Worm (Caenorhabditis elegans) whole organism, L4 larva: ENCODE results near the gene F20C5.7.

Experiments
- F10B5.3 ChIP-seq: sonication (generic microtip); optimal IDR thresholded peaks from 2 replicates; lab custom pipeline; 2016; ENCODE audit warnings: mild to moderate bottlenecking, missing genetic modification characterization, missing compliant biosample characterization
- F37D6.2 ChIP-seq: sonication (generic microtip); optimal IDR thresholded peaks from 2 replicates; lab custom pipeline; 2016; ENCODE audit warnings: mild to moderate bottlenecking, missing genetic modification characterization, missing compliant biosample characterization
- F44E2.7 ChIP-seq: fragments of 200-800 bp; sonication (Bioruptor generic); IDR thresholded peaks from 2 replicates; pipeline ENCODE4 v2.1.2; 2022; ENCODE audit warnings: missing genetic modification characterization, missing compliant biosample characterization
- T26A8.4 ChIP-seq: fragments of 200-800 bp; sonication (Bioruptor generic); IDR thresholded peaks from 2 replicates; pipeline ENCODE4 v1.3.6; 2022; ENCODE audit warnings: missing genetic modification characterization, missing compliant biosample characterization
- Y105C5A.15 ChIP-seq: fragments of 200-800 bp; sonication (Bioruptor generic); IDR thresholded peaks from 2 replicates; pipeline ENCODE4 v1.3.6; 2022; ENCODE audit warnings: missing genetic modification characterization, missing compliant biosample characterization
- ZK337.2 ChIP-seq: fragments of 200-800 bp; sonication (Bioruptor generic); IDR thresholded peaks from 2 replicates; pipeline ENCODE4 v1.3.6; 2022; ENCODE audit warnings: missing genetic modification reagents, missing genetic modification characterization, missing compliant biosample characterization
- ZK546.5 ChIP-seq, 2 experiments: sonication (generic microtip); optimal IDR thresholded peaks; 2 replicates each; lab custom pipeline; 2017; ENCODE audit warnings: missing biosample characterization in 2 of 2, missing genetic modification characterization in 2 of 2
- aha-1 ChIP-seq: fragments of 150-350 bp; peaks from one replicate; lab custom pipeline; 2014; ENCODE audit warnings: missing biosample characterization, missing genetic modification characterization
- ama-1 ChIP-seq: fragments of 150-350 bp; optimal IDR thresholded peaks from 2 replicates; lab custom pipeline; 2014; ENCODE audit warnings: inconsistent platforms, mixed read lengths
- attf-4 ChIP-seq: sonication (generic microtip); optimal IDR thresholded peaks from 3 replicates; lab custom pipeline; 2017; ENCODE audit warnings: missing biosample characterization, missing genetic modification characterization
- ceh-44 ChIP-seq: fragments of 200-800 bp; sonication (Bioruptor generic); IDR thresholded peaks from 2 replicates; pipeline ENCODE4 v1.3.6; 2022; ENCODE audit warnings: missing genetic modification reagents, missing genetic modification characterization, missing compliant biosample characterization
- ceh-82 ChIP-seq: sonication (generic microtip); optimal IDR thresholded peaks from 2 replicates; lab custom pipeline; 2017; ENCODE audit warnings: missing biosample characterization, missing genetic modification characterization
- ctbp-1 ChIP-seq: fragments of 200-800 bp; sonication (Bioruptor generic); IDR thresholded peaks from 2 replicates; pipeline ENCODE4 v1.3.6; 2022; ENCODE audit warnings: missing genetic modification reagents, missing genetic modification characterization, missing compliant biosample characterization
- dmd-8 ChIP-seq: fragments of 200-800 bp; sonication (Bioruptor generic); IDR thresholded peaks from 2 replicates; pipeline ENCODE4 v1.3.6; 2022; ENCODE audit warnings: missing genetic modification characterization, missing compliant biosample characterization
- dpl-1 ChIP-seq: fragments of 150-350 bp; optimal IDR thresholded peaks from 2 replicates; lab custom pipeline; 2014; ENCODE audit warnings: missing biosample characterization, missing genetic modification reagents, missing genetic modification characterization
- duxl-1 ChIP-seq: sonication (generic microtip); optimal IDR thresholded peaks from 2 replicates; lab custom pipeline; 2016; ENCODE audit warnings: mild to moderate bottlenecking, missing genetic modification characterization, moderate library complexity, missing compliant biosample characterization; ENCODE audit not compliant: poor library complexity
- dve-1 ChIP-seq: sonication (generic microtip); optimal IDR thresholded peaks from 2 replicates; lab custom pipeline; 2017; ENCODE audit warnings: antibody characterized with exemption, mild to moderate bottlenecking, missing genetic modification characterization, missing compliant biosample characterization; ENCODE audit not compliant: insufficient read depth
- egl-43 ChIP-seq: fragments of 200-800 bp; sonication (Bioruptor generic); IDR thresholded peaks from 2 replicates; pipeline ENCODE4 v1.3.6; 2022; ENCODE audit warnings: missing genetic modification reagents, missing genetic modification characterization, missing compliant biosample characterization
- fos-1 ChIP-seq: fragments of 150-350 bp; optimal IDR thresholded peaks from 2 replicates; lab custom pipeline; 2014; ENCODE audit warnings: missing biosample characterization, missing genetic modification characterization
- hmg-1.1 ChIP-seq: fragments of 200-800 bp; sonication (Bioruptor generic); IDR thresholded peaks from 2 replicates; pipeline ENCODE4 v1.3.6; 2022; ENCODE audit warnings: missing genetic modification reagents, missing genetic modification characterization, missing compliant biosample characterization
- lim-7 ChIP-seq: fragments of 200-800 bp; sonication (Bioruptor generic); IDR thresholded peaks from 2 replicates; pipeline ENCODE4 v1.3.6; 2022; ENCODE audit warnings: missing genetic modification characterization, missing compliant biosample characterization
- lin-1 ChIP-seq: fragments of 200-800 bp; sonication (Bioruptor generic); IDR thresholded peaks from 2 replicates; pipeline ENCODE4 v1.3.6; 2022; ENCODE audit warnings: missing genetic modification reagents, missing genetic modification characterization, missing compliant biosample characterization
- lin-38 ChIP-seq: fragments of 200-800 bp; sonication (Bioruptor generic); IDR thresholded peaks from 2 replicates; pipeline ENCODE4 v1.3.6; 2022; ENCODE audit warnings: missing genetic modification reagents, missing genetic modification characterization, missing compliant biosample characterization
- lir-3 ChIP-seq: sonication (generic microtip); optimal IDR thresholded peaks from 2 replicates; lab custom pipeline; 2016; ENCODE audit warnings: mild to moderate bottlenecking, missing genetic modification characterization, missing compliant biosample characterization
- madf-9 ChIP-seq: fragments of 200-800 bp; sonication (Bioruptor generic); conservative IDR thresholded peaks from 2 replicates; pipeline ENCODE4 v1.3.6; 2022; ENCODE audit warnings: missing genetic modification reagents, missing genetic modification characterization, missing compliant biosample characterization
- mdt-29 ChIP-seq: fragments of 200-800 bp; sonication (Bioruptor generic); IDR thresholded peaks from 2 replicates; pipeline ENCODE4 v1.3.6; 2022; ENCODE audit warnings: missing genetic modification reagents, missing genetic modification characterization, missing compliant biosample characterization
- mep-1 ChIP-seq: fragments of 150-350 bp; sonication (generic microtip); optimal IDR thresholded peaks from 3 replicates; lab custom pipeline; 2014; ENCODE audit warnings: missing biosample characterization, missing genetic modification characterization
- nhr-10 ChIP-seq: fragments of 150-350 bp; optimal IDR thresholded peaks from 2 replicates; lab custom pipeline; 2014; ENCODE audit warnings: missing biosample characterization, missing genetic modification characterization
- nhr-102 ChIP-seq: sonication (generic microtip); optimal IDR thresholded peaks from 2 replicates; lab custom pipeline; 2016; ENCODE audit warnings: mild to moderate bottlenecking, missing genetic modification characterization, moderate library complexity, missing compliant biosample characterization
- nhr-11 ChIP-seq: fragments of 150-350 bp; optimal IDR thresholded peaks from 2 replicates; lab custom pipeline; 2014; ENCODE audit warnings: missing biosample characterization, missing genetic modification characterization
- nhr-25 ChIP-seq: sonication (generic microtip); optimal IDR thresholded peaks from 2 replicates; lab custom pipeline; 2017; ENCODE audit warnings: missing genetic modification characterization, mild to moderate bottlenecking, missing compliant biosample characterization, antibody characterized with exemption, moderate library complexity, borderline replicate concordance; ENCODE audit not compliant: insufficient read depth
- nhr-28 ChIP-seq: fragments of 150-350 bp; optimal IDR thresholded peaks from 2 replicates; lab custom pipeline; 2014; ENCODE audit warnings: missing biosample characterization, missing genetic modification characterization
- nhr-41 ChIP-seq: fragments of 200-800 bp; sonication (Bioruptor generic); IDR thresholded peaks from 2 replicates; pipeline ENCODE4 v1.3.6; 2022; ENCODE audit warnings: missing genetic modification reagents, missing genetic modification characterization, missing compliant biosample characterization
- nhr-6 ChIP-seq: fragments of 150-350 bp; optimal IDR thresholded peaks from 2 replicates; lab custom pipeline; 2014; ENCODE audit warnings: missing biosample characterization, missing genetic modification characterization
- nhr-77 ChIP-seq: fragments of 150-350 bp; optimal IDR thresholded peaks from 2 replicates; lab custom pipeline; 2014; ENCODE audit warnings: missing biosample characterization, missing genetic modification characterization
- pha-4 ChIP-seq, 2 experiments: fragments of 150-350 bp in 1 of 2; fragments of 200-800 bp in 1 of 2; sonication (Bioruptor generic) in 1 of 2; IDR thresholded peaks in 1 of 2; optimal IDR thresholded peaks in 1 of 2; 2 replicates each; pipeline versions ENCODE4 v1.3.6 to Lab custom; 2014 to 2022; ENCODE audit warnings: missing genetic modification characterization in 2 of 2, missing genetic modification reagents in 2 of 2, missing biosample characterization in 1 of 2, missing compliant biosample characterization in 1 of 2
- php-3 ChIP-seq: fragments of 200-800 bp; sonication (Bioruptor generic); IDR thresholded peaks from 2 replicates; pipeline ENCODE4 v1.3.6; 2022; ENCODE audit warnings: missing genetic modification reagents, missing genetic modification characterization, missing compliant biosample characterization
- pqm-1 ChIP-seq: sonication (generic microtip); optimal IDR thresholded peaks from 2 replicates; lab custom pipeline; 2017; ENCODE audit warnings: missing biosample characterization, missing genetic modification characterization
- set-16 ChIP-seq: fragments of 200-800 bp; sonication (Bioruptor generic); IDR thresholded peaks from 2 replicates; pipeline ENCODE4 v1.3.6; 2022; ENCODE audit warnings: missing genetic modification reagents, missing genetic modification characterization, missing compliant biosample characterization
- skn-1 ChIP-seq: fragments of 150-350 bp; optimal IDR thresholded peaks from 2 replicates; lab custom pipeline; 2014; ENCODE audit warnings: missing biosample characterization, missing genetic modification characterization
- snpc-4 ChIP-seq: fragments of 150-350 bp; optimal IDR thresholded peaks from 2 replicates; lab custom pipeline; 2014; ENCODE audit warnings: missing biosample characterization, missing genetic modification characterization
- tra-1 ChIP-seq: fragments of 200-800 bp; sonication (Bioruptor generic); IDR thresholded peaks from 2 replicates; pipeline ENCODE4 v1.3.6; 2022; ENCODE audit warnings: missing genetic modification reagents, missing genetic modification characterization, missing compliant biosample characterization
- unc-39 ChIP-seq: sonication (generic microtip); optimal IDR thresholded peaks from 2 replicates; lab custom pipeline; 2017; ENCODE audit warnings: missing biosample characterization, missing genetic modification characterization
- unc-62 ChIP-seq, 3 experiments: fragments of 150-350 bp in 1 of 3; sonication (generic microtip); optimal IDR thresholded peaks in 2 of 3; peaks in 1 of 3; 1 replicate in 1 of 3; 2 replicates in 2 of 3; lab custom pipeline; 2014 to 2017; ENCODE audit warnings: missing biosample characterization in 3 of 3, missing genetic modification characterization in 3 of 3, missing genetic modification reagents in 3 of 3, missing genotype in 1 of 3
- vab-7 ChIP-seq: fragments of 200-800 bp; sonication (Bioruptor generic); IDR thresholded peaks from 2 replicates; pipeline ENCODE4 v1.3.6; 2022; ENCODE audit warnings: missing genetic modification reagents, missing genetic modification characterization, missing compliant biosample characterization
- zag-1 ChIP-seq: fragments of 150-350 bp; optimal IDR thresholded peaks from 2 replicates; lab custom pipeline; 2014; ENCODE audit warnings: missing biosample characterization, missing genetic modification characterization
- zfp-2 ChIP-seq: sonication (generic microtip); optimal IDR thresholded peaks from 2 replicates; lab custom pipeline; 2016; ENCODE audit warnings: mild to moderate bottlenecking, missing genetic modification characterization, missing compliant biosample characterization
- zfp-3 ChIP-seq: fragments of 200-800 bp; sonication (Bioruptor generic); conservative IDR thresholded peaks from 2 replicates; pipeline ENCODE4 v1.3.6; 2022; ENCODE audit warnings: missing genetic modification reagents, missing genetic modification characterization, missing compliant biosample characterization
- zip-11 ChIP-seq: fragments of 200-800 bp; sonication (Bioruptor generic); IDR thresholded peaks from 2 replicates; pipeline ENCODE4 v1.3.6; 2022; ENCODE audit warnings: missing genetic modification characterization, missing compliant biosample characterization

F20C5.7 gene

DNA sequence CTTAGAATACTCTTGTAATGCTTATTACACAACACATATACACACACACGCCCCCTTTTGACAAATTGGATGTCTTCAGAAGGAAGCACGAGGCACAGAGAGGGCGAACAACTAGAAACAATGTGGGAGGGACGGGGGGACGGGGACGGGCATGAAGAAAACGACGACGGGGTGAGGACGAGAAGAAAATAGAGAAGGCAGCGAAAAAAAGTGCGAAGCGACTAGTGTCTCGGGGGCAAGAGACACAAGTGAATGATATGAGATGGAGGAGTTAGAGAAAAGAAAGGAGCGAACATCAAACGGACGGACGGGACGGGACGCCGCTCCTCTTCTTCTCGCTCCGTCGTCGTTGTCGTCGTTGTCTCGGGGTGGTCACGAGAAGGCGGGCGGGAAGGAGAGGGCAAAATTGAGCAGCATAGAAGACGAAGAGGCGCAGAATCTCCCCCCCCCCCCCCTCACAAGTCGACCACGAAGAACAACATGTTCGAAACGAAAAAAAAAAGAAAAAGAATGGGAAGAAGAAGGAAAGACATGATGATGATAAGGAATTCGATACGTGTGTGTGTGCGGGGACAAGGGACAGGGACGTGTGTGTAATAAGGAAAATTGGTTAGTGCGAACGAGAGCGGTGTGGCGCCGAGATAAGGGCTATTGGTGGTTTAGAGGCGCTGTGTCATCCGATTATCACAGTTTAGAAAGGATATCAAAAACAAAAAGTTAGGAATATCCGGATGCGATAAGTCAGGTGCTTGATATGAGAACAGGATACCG, 49.6 kb upstream of the F20C5.7 start (continued):
- peak; percentile 82 for TF ChIP-seq egl-43
- peak in 1 of 2 experiments; percentile 98 for TF ChIP-seq unc-62 (GFP tag; optimal IDR thresholded peaks at IDR 0.05 in 1 of 2; lab: Kevin White, UChicago)
- TF ChIP-seq unc-62 (tag; optimal IDR thresholded peaks at IDR 0.05; lab: Kevin White, UChicago) = peak; percentile 95
- peak; percentile 88 for TF ChIP-seq nhr-10 (tag; lab: Kevin White, UChicago)
- no peak for TF ChIP-seq unc-39 (tag; lab: Kevin White, UChicago)
- no peak for TF ChIP-seq lim-7 (GFP tag; lab: Robert Waterston, UW)
- no peak for TF ChIP-seq zfp-2
- TF ChIP-seq fos-1 (tag; lab: Kevin White, UChicago) = no peak
- TF ChIP-seq skn-1 (tag; lab: Kevin White, UChicago) = no peak
- TF ChIP-seq lin-1 (GFP tag; lab: Robert Waterston, UW) = peak; percentile 50; the same call in 1 of the 2 replicates
- TF ChIP-seq zag-1 (tag; lab: Kevin White, UChicago) = no peak
- peak; percentile 79; the same call in 1 of the 2 replicates for TF ChIP-seq pha-4 (GFP tag; IDR thresholded peaks at IDR 0.05; lab: Robert Waterston, UW)
- no peak for TF ChIP-seq pha-4 (tag; optimal IDR thresholded peaks at IDR 0.05; lab: Kevin White, UChicago)
- TF ChIP-seq madf-9 (GFP tag; lab: Robert Waterston, UW) = 0 out of 2 replicates have a peak, but pooled peaks have one; percentile 3
- peak; percentile 96 for TF ChIP-seq mep-1 (tag; lab: Kevin White, UChicago)
- no peak for TF ChIP-seq dmd-8
- no peak for TF ChIP-seq F44E2.7 (GFP tag; lab: Robert Waterston, UW)
- TF ChIP-seq nhr-28 (tag; lab: Kevin White, UChicago) = peak; percentile 70
- 0 out of 2 replicates have a peak, but pooled peaks have one; percentile 31 for TF ChIP-seq ceh-44 (GFP tag; lab: Robert Waterston, UW)
- TF ChIP-seq mdt-29 (GFP tag; lab: Robert Waterston, UW) = no peak
- peak; percentile 100 for TF ChIP-seq set-16
- peak; percentile 85 for TF ChIP-seq nhr-25 (tag; lab: Kevin White, UChicago)
- 0 out of 2 replicates have a peak, but pooled peaks have one; percentile 51 for TF ChIP-seq php-3 (GFP tag; lab: Robert Waterston, UW)
- peak; percentile 66 for TF ChIP-seq nhr-102 (tag; lab: Kevin White, UChicago)
- peak; percentile 87 for TF ChIP-seq ctbp-1 (GFP tag; lab: Robert Waterston, UW)
- peak; percentile 35; the same call in 1 of the 2 replicates for TF ChIP-seq vab-7 (GFP tag; lab: Robert Waterston, UW)
- TF ChIP-seq lir-3 (tag; lab: Kevin White, UChicago) = no peak
- TF ChIP-seq ama-1 (lab: Kevin White, UChicago) = peak; percentile 3
- peak; percentile 93 for TF ChIP-seq tra-1 (GFP tag; lab: Robert Waterston, UW)
- no peak for TF ChIP-seq ceh-82 (tag; lab: Kevin White, UChicago)
- TF ChIP-seq pqm-1 = peak; percentile 68
- TF ChIP-seq lin-38 (GFP tag; lab: Robert Waterston, UW) = peak; percentile 59; the same call in 1 of the 2 replicates
- TF ChIP-seq nhr-11 (tag; lab: Kevin White, UChicago) = peak; percentile 84
- TF ChIP-seq F10B5.3 (tag; lab: Kevin White, UChicago) = peak; percentile 27
- TF ChIP-seq ZK546.5 (tag; optimal IDR thresholded peaks at IDR 0.05; lab: Kevin White, UChicago) = no peak
- TF ChIP-seq dve-1 (tag; lab: Kevin White, UChicago) = peak; percentile 90
- TF ChIP-seq duxl-1 (tag; lab: Kevin White, UChicago) = peak; percentile 2
- TF ChIP-seq snpc-4 (tag; lab: Kevin White, UChicago) = no peak
- peak; percentile 90 for TF ChIP-seq hmg-1.1 (GFP tag; lab: Robert Waterston, UW)
- TF ChIP-seq ZK337.2 = no peak
- TF ChIP-seq aha-1 = peak; percentile 99
- peak; percentile 93 for TF ChIP-seq nhr-77 (tag; lab: Kevin White, UChicago)
- no peak for TF ChIP-seq attf-4 (tag; lab: Kevin White, UChicago)
- peak; percentile 51 for TF ChIP-seq nhr-6 (tag; lab: Kevin White, UChicago)
- TF ChIP-seq F37D6.2 (tag; lab: Kevin White, UChicago) = peak; percentile 72
- TF ChIP-seq Y105C5A.15 (GFP tag; lab: Robert Waterston, UW) = no peak
- no peak for TF ChIP-seq zfp-3
- TF ChIP-seq nhr-41 (GFP tag; lab: Robert Waterston, UW) = peak; percentile 86; the same call in 1 of the 2 replicates
- peak; percentile 68; the same call in 1 of the 2 replicates for TF ChIP-seq T26A8.4 (GFP tag; lab: Robert Waterston, UW)
- no peak for TF ChIP-seq zip-11
- no peak for TF ChIP-seq dpl-1
